Worm (Caenorhabditis elegans): ENCODE measurements around the gene ssp-10.

The ssp-10 gene

DNA sequence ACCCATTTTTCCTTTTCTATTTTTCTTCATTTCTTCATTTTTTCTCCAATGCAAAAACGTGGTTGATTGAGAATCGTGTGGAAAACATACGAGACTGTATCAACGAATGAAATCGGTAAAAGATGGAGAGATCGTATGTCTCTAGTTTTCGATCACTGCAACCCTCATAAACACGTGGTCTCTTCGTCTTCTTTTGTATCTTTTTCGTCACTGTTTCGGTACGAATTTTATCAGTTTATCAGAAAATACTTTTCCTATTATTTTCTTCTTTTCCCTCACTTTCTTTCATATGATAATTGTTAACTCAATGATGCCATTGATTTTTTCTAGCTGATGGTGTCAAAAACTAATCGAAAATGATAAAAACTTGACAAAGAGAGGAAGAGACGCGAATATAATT, 24.8 kb upstream of the ssp-10 start:
- TF ChIP-seq let-607 (tag; optimal IDR thresholded peaks at IDR 0.05) (peak in 1 of 2 experiments; percentile 8), cebp-1 (GFP tag; IDR thresholded peaks at IDR 0.05) (no peak), cebp-1 (tag; optimal IDR thresholded peaks at IDR 0.05) (peak; percentile 47), rpc-1 (optimal IDR thresholded peaks at IDR 0.05) (no peak), rpc-1 (tag; optimal IDR thresholded peaks at IDR 0.05) (no peak), attf-5 (GFP tag; optimal IDR thresholded peaks at IDR 0.05) (peak; percentile 14), madf-10 (tag; optimal IDR thresholded peaks at IDR 0.05) (no peak), atf-7 (tag; optimal IDR thresholded peaks at IDR 0.05) (peak; percentile 0), nhr-80 (tag; optimal IDR thresholded peaks at IDR 0.05) (peak; percentile 89), lin-40 (tag; optimal IDR thresholded peaks at IDR 0.05) (peak; percentile 52), ztf-22 (GFP tag; optimal IDR thresholded peaks at IDR 0.05) (no peak), efl-1 (GFP tag; optimal IDR thresholded peaks at IDR 0.05) (no peak)

DNA sequence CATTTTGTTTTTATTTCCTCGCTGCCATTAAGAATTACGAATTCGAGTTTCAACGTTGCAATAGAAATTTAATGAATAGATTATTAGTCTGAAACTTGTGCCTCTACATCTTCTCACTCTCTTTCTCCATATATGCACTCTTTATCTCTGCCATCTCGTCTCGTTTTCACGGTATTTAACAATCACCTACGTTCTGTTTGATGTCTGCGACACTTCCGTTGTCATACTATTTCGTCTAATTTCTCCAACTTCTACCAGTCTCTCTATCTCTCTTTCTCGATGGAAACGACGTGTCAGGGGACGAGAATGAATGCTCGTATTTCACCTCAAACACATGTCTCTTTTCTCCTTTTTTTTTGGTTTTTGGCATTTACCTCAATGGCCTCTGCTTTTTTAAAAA, 23.0 kb upstream of the ssp-10 start:
- TF ChIP-seq nfyb-1 (GFP tag; IDR thresholded peaks at IDR 0.05) (peak; percentile 22; the same call in 1 of the 2 replicates), attf-5 (GFP tag; optimal IDR thresholded peaks at IDR 0.05) (peak; percentile 51), dox-1 (GFP tag; IDR thresholded peaks at IDR 0.05) (0 out of 2 replicates have a peak, but pooled peaks have one; percentile 21), madf-10 (tag; optimal IDR thresholded peaks at IDR 0.05) (peak; percentile 9), B0019.2 (GFP tag; conservative IDR thresholded peaks at IDR 0.05) (no peak), hmg-1.2 (GFP tag; IDR thresholded peaks at IDR 0.05) (peak; percentile 80; the same call in 1 of the 2 replicates), ZK185.1 (tag; optimal IDR thresholded peaks at IDR 0.05; ENCODE audit: poor library complexity, severe bottlenecking) (peak; percentile 36), lin-40 (tag; optimal IDR thresholded peaks at IDR 0.05) (peak; percentile 16), mcd-1 (GFP tag; IDR thresholded peaks at IDR 0.05) (0 out of 2 replicates have a peak, but pooled peaks have one; percentile 35), cebp-1 (GFP tag; IDR thresholded peaks at IDR 0.05) (no peak), cebp-1 (tag; optimal IDR thresholded peaks at IDR 0.05) (peak; percentile 61), egl-18 (GFP tag; IDR thresholded peaks at IDR 0.05) (no peak), nhr-80 (tag; optimal IDR thresholded peaks at IDR 0.05) (peak; percentile 53), xnd-1 (tag; optimal IDR thresholded peaks at IDR 0.05) (no peak), lsl-1 (GFP tag; optimal IDR thresholded peaks at IDR 0.05) (no peak)

DNA sequence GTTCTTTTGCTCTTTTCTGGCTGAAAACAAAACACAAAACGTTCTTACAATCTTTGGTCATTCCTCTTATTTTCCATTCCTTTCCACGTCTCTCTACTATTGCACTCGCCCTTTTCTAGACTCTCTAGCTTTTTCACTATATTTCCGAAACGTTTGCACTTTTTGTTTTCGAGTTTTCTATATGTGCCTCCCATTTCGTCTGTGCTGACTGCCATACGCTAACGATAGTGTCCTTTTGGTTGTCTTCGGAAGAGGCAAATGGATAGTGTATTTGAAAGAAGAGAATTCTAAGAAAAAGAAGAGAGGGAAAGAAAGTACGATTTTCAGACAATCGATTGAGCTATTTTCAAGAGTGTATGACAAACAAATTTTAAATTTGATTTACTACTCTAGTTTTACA, 22.0 kb upstream of the ssp-10 start:
- TF ChIP-seq nhr-80 (tag; optimal IDR thresholded peaks at IDR 0.05) (peak; percentile 62), nhr-90 (tag; optimal IDR thresholded peaks at IDR 0.05) (no peak), ets-4 (GFP tag; optimal IDR thresholded peaks at IDR 0.05) (no peak), nfyb-1 (GFP tag; IDR thresholded peaks at IDR 0.05) (no peak), hlh-12 (tag; optimal IDR thresholded peaks at IDR 0.05) (no peak), ceh-100 (GFP tag; IDR thresholded peaks at IDR 0.05) (no peak), ama-1 (optimal IDR thresholded peaks at IDR 0.05) (no peak), ama-1 (GFP tag; optimal IDR thresholded peaks at IDR 0.05) (no peak), ekl-4 (GFP tag; IDR thresholded peaks at IDR 0.05) (no peak)

DNA sequence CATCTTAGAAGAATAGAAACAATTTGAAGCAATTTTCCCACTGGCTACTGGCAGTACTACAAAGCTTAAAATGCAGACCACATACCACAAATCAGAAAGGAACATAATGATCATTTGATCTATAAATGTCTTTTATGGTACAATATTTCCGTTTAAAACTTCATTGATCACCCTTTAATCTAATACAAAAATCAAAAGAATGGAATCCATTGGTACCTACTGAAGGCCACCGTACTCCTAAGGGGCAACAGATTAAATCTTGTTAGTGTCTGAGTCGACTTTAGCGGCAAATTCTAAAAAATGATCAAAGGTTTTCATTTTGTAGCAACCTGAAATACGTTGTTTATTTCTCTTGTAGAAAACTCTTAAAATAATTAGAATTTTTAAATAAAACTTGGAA, 21.4 kb upstream of the ssp-10 start:
- TF ChIP-seq lin-40 (tag; optimal IDR thresholded peaks at IDR 0.05) (no peak), lsy-27 (tag; optimal IDR thresholded peaks at IDR 0.05; ENCODE audit: borderline replicate concordance, insufficient read depth) (no peak), F49E8.2 (tag; optimal IDR thresholded peaks at IDR 0.05; ENCODE audit: insufficient read depth) (no peak), F37B4.10 (GFP tag; IDR thresholded peaks at IDR 0.05) (no peak), B0261.1 (tag; optimal IDR thresholded peaks at IDR 0.05) (no peak), ceh-58 (GFP tag; IDR thresholded peaks at IDR 0.05) (no peak), tbp1 (GFP tag; optimal IDR thresholded peaks at IDR 0.05) (no peak), let-607 (tag; optimal IDR thresholded peaks at IDR 0.05) (no peak), Y67H2A.10 (GFP tag; conservative IDR thresholded peaks at IDR 0.05) (no peak), unc-130 (GFP tag; optimal IDR thresholded peaks at IDR 0.05) (no peak), aptf-2 (GFP tag; conservative IDR thresholded peaks at IDR 0.05) (no peak), Y53G8AR.9 (GFP tag; conservative IDR thresholded peaks at IDR 0.05) (no peak)
